Fruit fly (Drosophila melanogaster): ENCODE measurements around the gene CG18284.

The CG18284 gene

DNA sequence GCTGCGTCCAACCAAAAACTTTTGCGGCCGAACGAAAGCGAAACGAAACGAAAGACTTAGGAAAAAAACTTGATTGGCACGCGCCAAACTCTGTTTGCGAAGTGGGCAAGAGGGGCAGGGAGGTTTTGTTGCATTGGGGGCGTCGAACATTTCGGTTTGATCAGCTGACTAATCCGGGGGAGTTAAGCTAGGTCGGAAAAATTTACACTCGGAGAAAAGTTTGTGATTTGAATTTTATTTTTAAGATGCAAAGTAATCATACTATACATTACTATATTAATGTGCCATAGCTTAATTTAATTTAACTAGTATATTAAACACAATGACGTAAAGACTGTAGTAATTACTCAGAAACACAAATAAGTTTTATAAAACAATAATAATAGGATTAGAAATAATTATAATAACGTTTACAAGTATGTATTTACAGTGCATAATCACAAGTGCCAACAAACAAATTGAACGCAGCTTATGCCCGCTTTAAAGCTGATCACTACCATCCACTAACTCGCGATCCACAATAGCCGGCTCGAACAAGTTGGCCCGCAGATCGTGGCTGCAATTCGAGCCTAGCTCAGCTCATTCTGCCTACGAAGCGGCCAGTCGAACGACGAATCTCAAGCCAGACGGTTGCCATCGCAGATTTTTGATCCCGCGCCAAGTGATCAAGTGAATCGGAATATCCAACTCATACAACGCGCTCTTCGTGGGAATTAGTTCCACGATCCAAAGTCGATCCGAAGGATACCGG lies 17.9 kb downstream of the CG18284 start, which contains the start of gene CG31871 (continued):
- TF ChIP-seq CG14050 (GFP tag; IDR thresholded peaks at IDR 0.05), result peak; percentile 29; the same call in 2 of the 3 replicates
- peak; percentile 6 for TF ChIP-seq CG10431 (GFP tag; optimal IDR thresholded peaks at IDR 0.05)
- no peak for TF ChIP-seq sc (optimal IDR thresholded peaks at IDR 0.05)
- peak; percentile 40 for TF ChIP-seq sc (GFP tag; optimal IDR thresholded peaks at IDR 0.05)
- TF ChIP-seq CG8281 (tag; optimal IDR thresholded peaks at IDR 0.05), result peak; percentile 55
- no peak for TF ChIP-seq Optix (GFP tag; IDR thresholded peaks at IDR 0.05)
- no peak for TF ChIP-seq pho (GFP tag; optimal IDR thresholded peaks at IDR 0.05)
- TF ChIP-seq bbx (GFP tag; IDR thresholded peaks at IDR 0.05; ENCODE audit: partially characterized antibody), result no peak
- TF ChIP-seq p53 (GFP tag; optimal IDR thresholded peaks at IDR 0.05), result no peak
- TF ChIP-seq HLH4C (GFP tag; IDR thresholded peaks at IDR 0.05; ENCODE audit: partially characterized antibody), result no peak
- 0 out of 2 replicates have a peak, but pooled peaks have one; percentile 11 for TF ChIP-seq ato (GFP tag; IDR thresholded peaks at IDR 0.05; ENCODE audit: partially characterized antibody)
- peak; percentile 65 for TF ChIP-seq run (tag; optimal IDR thresholded peaks at IDR 0.05)
- TF ChIP-seq jing (GFP tag; optimal IDR thresholded peaks at IDR 0.05), result peak; percentile 15
- TF ChIP-seq CG9609 (GFP tag; optimal IDR thresholded peaks at IDR 0.05), result no peak
- TF ChIP-seq CG4404 (GFP tag; IDR thresholded peaks at IDR 0.05), result no peak
- peak; percentile 81 for TF ChIP-seq CG17359 (tag; optimal IDR thresholded peaks at IDR 0.05)
- TF ChIP-seq CG9817 (tag; optimal IDR thresholded peaks at IDR 0.05), result peak; percentile 59
- peak in 1 of 2 experiments; percentile 72 for TF ChIP-seq Eip74EF (GFP tag; optimal IDR thresholded peaks at IDR 0.05)
- TF ChIP-seq row (GFP tag; IDR thresholded peaks at IDR 0.05), result peak; percentile 75
- TF ChIP-seq CG4360 (GFP tag; IDR thresholded peaks at IDR 0.05), result no peak
- TF ChIP-seq trh (GFP tag; optimal IDR thresholded peaks at IDR 0.05), result peak; percentile 18
- no peak for TF ChIP-seq CG9797 (GFP tag; optimal IDR thresholded peaks at IDR 0.05)
- no peak for TF ChIP-seq CG14965 (GFP tag; optimal IDR thresholded peaks at IDR 0.05; ENCODE audit: borderline replicate concordance)
- TF ChIP-seq Myb (GFP tag; optimal IDR thresholded peaks at IDR 0.05), result no peak
- TF ChIP-seq CG11093 (GFP tag; IDR thresholded peaks at IDR 0.05), result 0 out of 3 replicates have a peak, but pooled peaks have one; percentile 52
- TF ChIP-seq abd-A (tag; optimal IDR thresholded peaks at IDR 0.05), result no peak
- no peak for TF ChIP-seq CG11398 (GFP tag; optimal IDR thresholded peaks at IDR 0.05)
- TF ChIP-seq Dref (GFP tag; IDR thresholded peaks at IDR 0.05), result no peak
- no peak for TF ChIP-seq slp2 (GFP tag; optimal IDR thresholded peaks at IDR 0.05)
- peak; percentile 65 for TF ChIP-seq Nf-YC (tag; optimal IDR thresholded peaks at IDR 0.05)
- no peak for TF ChIP-seq CG4282 (GFP tag; optimal IDR thresholded peaks at IDR 0.05)
- no peak for TF ChIP-seq pfk (GFP tag; optimal IDR thresholded peaks at IDR 0.05)
- peak; percentile 52 for TF ChIP-seq CG3407 (GFP tag; optimal IDR thresholded peaks at IDR 0.05)
- TF ChIP-seq CG8290 (GFP tag; optimal IDR thresholded peaks at IDR 0.05), result peak; percentile 9
- TF ChIP-seq CG8290 (tag; optimal IDR thresholded peaks at IDR 0.05), result no peak
- peak; percentile 64 for TF ChIP-seq slbo (GFP tag; IDR thresholded peaks at IDR 0.05)
- no peak for TF ChIP-seq Gug (GFP tag; IDR thresholded peaks at IDR 0.05)
- peak; percentile 68 for TF ChIP-seq CG10147 (GFP tag; optimal IDR thresholded peaks at IDR 0.05)
- TF ChIP-seq Hmr (GFP tag; optimal IDR thresholded peaks at IDR 0.05), result peak; percentile 58
- TF ChIP-seq gcm (GFP tag; optimal IDR thresholded peaks at IDR 0.05), result no peak
- TF ChIP-seq cad (GFP tag; optimal IDR thresholded peaks at IDR 0.05), result no peak
- TF ChIP-seq fru (optimal IDR thresholded peaks at IDR 0.05), result no peak
- no peak for TF ChIP-seq dati (GFP tag; IDR thresholded peaks at IDR 0.05)
- peak; percentile 27 for TF ChIP-seq CG13123 (GFP tag; optimal IDR thresholded peaks at IDR 0.05)
- TF ChIP-seq CG15269 (tag; optimal IDR thresholded peaks at IDR 0.05), result peak; percentile 82
- TF ChIP-seq Tbp (GFP tag; optimal IDR thresholded peaks at IDR 0.05), result no peak
- TF ChIP-seq CG17186 (GFP tag; optimal IDR thresholded peaks at IDR 0.05), result no peak
- no peak for TF ChIP-seq CG9876 (GFP tag; optimal IDR thresholded peaks at IDR 0.05)
- no peak for TF ChIP-seq otp (GFP tag; IDR thresholded peaks at IDR 0.05)
- 0 out of 2 replicates have a peak, but pooled peaks have one; percentile 20 for TF ChIP-seq CG1024 (GFP tag; IDR thresholded peaks at IDR 0.05)
- peak; percentile 79 for TF ChIP-seq CG30403 (GFP tag; optimal IDR thresholded peaks at IDR 0.05)
